Worm (Caenorhabditis elegans) whole organism, midembryonic: Measurements from ENCODE around the gene F10C1.23.

Experiments used
- cog-1 ChIP-seq: sonication (generic microtip); optimal IDR thresholded peaks from 2 replicates; lab custom pipeline; 2016; ENCODE audit warnings: missing genetic modification characterization, missing compliant biosample characterization
- flt-1 ChIP-seq: fragments of 200-800 bp; sonication (Bioruptor generic); IDR thresholded peaks from 2 replicates; pipeline ENCODE4 v1.3.6; 2022; ENCODE audit warnings: missing genetic modification characterization, missing compliant biosample characterization
- klf-2 ChIP-seq: fragments of 200-800 bp; sonication (Bioruptor generic); conservative IDR thresholded peaks from 2 replicates; pipeline ENCODE4 v1.3.6; 2022; ENCODE audit warnings: missing genetic modification reagents, missing genetic modification characterization, missing compliant biosample characterization
- med-1 ChIP-seq: sonication (generic microtip); optimal IDR thresholded peaks from 2 replicates; lab custom pipeline; 2017; ENCODE audit warnings: missing genetic modification characterization, mild to moderate bottlenecking, missing compliant biosample characterization, antibody characterized with exemption, missing genetic modification reagents; ENCODE audit not compliant: insufficient read depth
- tab-1 ChIP-seq: fragments of 200-800 bp; sonication (Bioruptor generic); IDR thresholded peaks from 2 replicates; pipeline ENCODE4 v1.3.6; 2022; ENCODE audit warnings: missing genetic modification characterization, missing compliant biosample characterization
- ztf-23 ChIP-seq: fragments of 200-800 bp; sonication (Bioruptor generic); IDR thresholded peaks from 2 replicates; pipeline ENCODE4 v1.3.6; 2022; ENCODE audit warnings: missing genetic modification reagents, missing genetic modification characterization, missing compliant biosample characterization
- ztf-29 ChIP-seq: fragments of 200-800 bp; sonication (Bioruptor generic); IDR thresholded peaks from 2 replicates; pipeline ENCODE4 v1.3.6; 2022; ENCODE audit warnings: missing genetic modification reagents, missing genetic modification characterization, missing compliant biosample characterization

ce11 chrII:5714807-5715206 lies 43.0 kb upstream of the F10C1.23 start, which contains the start of the genes tiar-1 and lelo-4:
- no peak for TF ChIP-seq klf-2 (GFP tag; lab: Robert Waterston, UW)
- no peak for TF ChIP-seq ztf-23
- TF ChIP-seq cog-1 (tag; lab: Kevin White, UChicago), result no peak
- 0 out of 2 replicates have a peak, but pooled peaks have one; percentile 13 for TF ChIP-seq flt-1 (GFP tag; lab: Robert Waterston, UW)
- no peak for TF ChIP-seq tab-1
- no peak for TF ChIP-seq med-1 (GFP tag; lab: Kevin White, UChicago)
- no peak for TF ChIP-seq ztf-29 (GFP tag; lab: Robert Waterston, UW)
